Worm (Caenorhabditis elegans) whole organism, L2 larva: ENCODE data around the gene cubn-1.

Experiments
- R02D3.7 ChIP-seq: fragments of 150-350 bp; optimal IDR thresholded peaks from 2 replicates; lab custom pipeline; 2014; ENCODE audit warnings: missing biosample characterization, missing genetic modification characterization
- ZK546.5 ChIP-seq: sonication (generic microtip); optimal IDR thresholded peaks from 2 replicates; lab custom pipeline; 2017; ENCODE audit warnings: missing biosample characterization, missing genetic modification characterization
- blmp-1 ChIP-seq: sonication (generic microtip); optimal IDR thresholded peaks from 2 replicates; lab custom pipeline; 2017; ENCODE audit warnings: missing genetic modification characterization, mild to moderate bottlenecking, missing compliant biosample characterization, antibody characterized with exemption, moderate library complexity; ENCODE audit not compliant: insufficient read depth
- ceh-16 ChIP-seq: fragments of 150-350 bp; optimal IDR thresholded peaks from 2 replicates; lab custom pipeline; 2014; ENCODE audit warnings: missing biosample characterization, missing genetic modification characterization
- crh-2 ChIP-seq: sonication (generic microtip); optimal IDR thresholded peaks from 2 replicates; lab custom pipeline; 2017; ENCODE audit warnings: missing biosample characterization, missing genetic modification characterization
- dmd-4 ChIP-seq: sonication (generic microtip); optimal IDR thresholded peaks from 2 replicates; lab custom pipeline; 2017; ENCODE audit warnings: missing biosample characterization, missing genetic modification characterization
- egl-27 ChIP-seq: sonication (generic microtip); optimal IDR thresholded peaks from 3 replicates; lab custom pipeline; 2017; ENCODE audit warnings: missing biosample characterization, missing genetic modification reagents, missing genetic modification characterization
- elt-3 ChIP-seq: sonication (generic microtip); optimal IDR thresholded peaks from 2 replicates; lab custom pipeline; 2017; ENCODE audit warnings: missing biosample characterization, missing genetic modification characterization
- lin-13 ChIP-seq: fragments of 150-350 bp; optimal IDR thresholded peaks from 2 replicates; lab custom pipeline; 2014; ENCODE audit warnings: missing biosample characterization, missing genetic modification reagents, missing genetic modification characterization
- mbf-1 ChIP-seq: sonication (generic microtip); optimal IDR thresholded peaks from 2 replicates; lab custom pipeline; 2017; ENCODE audit warnings: missing biosample characterization, missing genetic modification characterization
- mdl-1 ChIP-seq, 2 experiments: fragments of 150-350 bp in 1 of 2; sonication (generic microtip) in 1 of 2; optimal IDR thresholded peaks; 2 replicates each; lab custom pipeline; 2017; ENCODE audit warnings: missing biosample characterization in 2 of 2, missing genetic modification characterization in 2 of 2
- nhr-10 ChIP-seq: sonication (generic microtip); optimal IDR thresholded peaks from 2 replicates; lab custom pipeline; 2017; ENCODE audit warnings: missing biosample characterization, missing genetic modification characterization
- nhr-12 ChIP-seq: fragments of 150-350 bp; optimal IDR thresholded peaks from 2 replicates; lab custom pipeline; 2014; ENCODE audit warnings: missing biosample characterization, missing genetic modification characterization
- nhr-21 ChIP-seq: fragments of 150-350 bp; optimal IDR thresholded peaks from 2 replicates; lab custom pipeline; 2014; ENCODE audit warnings: missing biosample characterization, missing genetic modification characterization
- nhr-77 ChIP-seq: fragments of 150-350 bp; optimal IDR thresholded peaks from 2 replicates; lab custom pipeline; 2014; ENCODE audit warnings: missing biosample characterization, missing genetic modification characterization
- peb-1 ChIP-seq: fragments of 150-350 bp; optimal IDR thresholded peaks from 2 replicates; lab custom pipeline; 2014; ENCODE audit warnings: missing biosample characterization, missing genetic modification characterization
- unc-39 ChIP-seq: fragments of 150-350 bp; optimal IDR thresholded peaks from 2 replicates; lab custom pipeline; 2014; ENCODE audit warnings: missing biosample characterization, missing genetic modification characterization
- unc-55 ChIP-seq: fragments of 150-350 bp; sonication (generic microtip); optimal IDR thresholded peaks from 3 replicates; lab custom pipeline; 2014; ENCODE audit warnings: missing biosample characterization, missing genetic modification reagents, missing genetic modification characterization
- unc-62 ChIP-seq: fragments of 150-350 bp; optimal IDR thresholded peaks from 2 replicates; lab custom pipeline; 2014; ENCODE audit warnings: missing biosample characterization, missing genetic modification reagents, missing genetic modification characterization
- zag-1 ChIP-seq: fragments of 150-350 bp; optimal IDR thresholded peaks from 2 replicates; lab custom pipeline; 2014; ENCODE audit warnings: missing biosample characterization, missing genetic modification characterization
- ztf-4 ChIP-seq: fragments of 150-350 bp; optimal IDR thresholded peaks from 2 replicates; lab custom pipeline; 2014; ENCODE audit warnings: missing biosample characterization, missing genetic modification characterization

The cubn-1 gene

ce11 chrV:12670607-12671006 lies 59.5 kb downstream of the cubn-1 start, which contains the start of gene srx-116:
Gene srx-116, plus strand, starts transcription at chrV:12670907.
- TF ChIP-seq ZK546.5 (tag; lab: Kevin White, UChicago) (no peak), mbf-1 (tag; lab: Kevin White, UChicago) (no peak), egl-27 (tag; lab: Kevin White, UChicago) (no peak), unc-55 (GFP tag; lab: Kevin White, UChicago) (no peak), elt-3 (tag; lab: Kevin White, UChicago) (no peak), blmp-1 (tag; lab: Kevin White, UChicago) (no peak), nhr-12 (tag; lab: Kevin White, UChicago) (no peak), ceh-16 (tag; lab: Kevin White, UChicago) (no peak), crh-2 (tag; lab: Kevin White, UChicago) (no peak), ztf-4 (tag; lab: Kevin White, UChicago) (no peak), mdl-1 (tag; optimal IDR thresholded peaks at IDR 0.05; lab: Kevin White, UChicago) (no peak), peb-1 (tag; lab: Kevin White, UChicago) (no peak), lin-13 (no peak), dmd-4 (tag; lab: Kevin White, UChicago) (no peak), zag-1 (tag; lab: Kevin White, UChicago) (no peak), unc-39 (tag; lab: Kevin White, UChicago) (no peak), unc-62 (GFP tag; lab: Kevin White, UChicago) (no peak)

- TF ChIP-seq nhr-77 (no peak), nhr-21 (tag; lab: Kevin White, UChicago) (no peak)
Observed at ce11 chrV:12673745-12674144, 62.6 kb downstream of the cubn-1 start.

DNA sequence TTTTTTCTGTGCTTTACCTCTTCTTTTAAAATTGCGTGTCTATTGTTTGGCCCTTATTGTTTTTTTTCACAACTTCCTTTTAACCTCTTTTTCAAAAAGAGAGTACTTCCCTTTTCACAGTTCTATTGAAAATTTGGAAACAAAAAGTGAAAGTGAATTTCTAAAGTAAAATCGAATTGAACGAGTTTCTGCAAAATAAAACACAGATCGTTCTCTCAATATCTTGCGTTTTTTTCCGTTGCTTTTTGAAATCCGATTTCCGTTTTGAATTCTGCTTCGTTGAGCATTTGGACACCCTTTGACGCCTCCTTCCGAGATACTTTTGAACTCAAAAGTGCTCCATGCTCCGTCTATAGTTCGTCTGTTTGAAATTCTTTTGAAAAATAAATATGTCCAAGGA lies 65.2 kb downstream of the cubn-1 start:
- no peak for TF ChIP-seq nhr-10 (tag; lab: Kevin White, UChicago)
- no peak for TF ChIP-seq egl-27 (tag; lab: Kevin White, UChicago)
- no peak for TF ChIP-seq R02D3.7 (tag; lab: Kevin White, UChicago)
